Worm (Caenorhabditis elegans) whole organism, young adult: ENCODE measurements around the gene pro-3.
"Not testable (repeated sequence)": the region's sequence is repeated elsewhere in the genome, so short reads cannot be mapped to it uniquely, and the experiment has no call there.

Source experiments
- B0261.1 ChIP-seq: sonication (generic microtip); optimal IDR thresholded peaks from 2 replicates; lab custom pipeline; 2016; ENCODE audit warnings: mild to moderate bottlenecking, missing genetic modification characterization, moderate library complexity, missing compliant biosample characterization
- C06A6.2 ChIP-seq: fragments of 200-800 bp; sonication (Bioruptor generic); conservative IDR thresholded peaks from 2 replicates; pipeline ENCODE4 v1.3.6; 2022; ENCODE audit warnings: missing genetic modification characterization, missing compliant biosample characterization
- F22D6.2 ChIP-seq: sonication (generic microtip); optimal IDR thresholded peaks from 2 replicates; lab custom pipeline; 2016; ENCODE audit warnings: mild to moderate bottlenecking, missing genetic modification characterization, missing compliant biosample characterization
- F33H1.4 ChIP-seq: fragments of 200-800 bp; sonication (Bioruptor generic); IDR thresholded peaks from 2 replicates; pipeline ENCODE4 v1.3.6; 2022; ENCODE audit warnings: missing genetic modification reagents, missing genetic modification characterization, missing compliant biosample characterization
- F49E8.2 ChIP-seq: sonication (generic microtip); optimal IDR thresholded peaks from 3 replicates; lab custom pipeline; 2017; ENCODE audit warnings: missing genetic modification characterization, mild to moderate bottlenecking, missing compliant biosample characterization, antibody characterized with exemption, moderate library complexity; ENCODE audit not compliant: insufficient read depth
- F57C9.4 ChIP-seq: sonication (generic microtip); optimal IDR thresholded peaks from 2 replicates; lab custom pipeline; 2017; ENCODE audit warnings: mild to moderate bottlenecking, missing genetic modification characterization, missing compliant biosample characterization
- K11D2.4 ChIP-seq: fragments of 200-800 bp; sonication (Bioruptor generic); IDR thresholded peaks from 2 replicates; pipeline ENCODE4 v1.3.6; 2022; ENCODE audit warnings: missing genetic modification reagents, missing genetic modification characterization, missing compliant biosample characterization
- K12H6.12 ChIP-seq: fragments of 200-800 bp; sonication (Bioruptor generic); optimal IDR thresholded peaks from 2 replicates; lab custom pipeline; 2018; ENCODE audit warnings: mild to moderate bottlenecking, missing genetic modification characterization, missing compliant biosample characterization
- Y67H2A.10 ChIP-seq: fragments of 200-800 bp; sonication (Bioruptor generic); conservative IDR thresholded peaks from 2 replicates; pipeline ENCODE4 v1.3.6; 2022; ENCODE audit warnings: missing genetic modification reagents, missing genetic modification characterization, missing compliant biosample characterization
- akir-1 ChIP-seq: fragments of 200-800 bp; sonication (Bioruptor generic); optimal IDR thresholded peaks from 2 replicates; lab custom pipeline; 2018; ENCODE audit warnings: mild to moderate bottlenecking, missing genetic modification characterization, moderate library complexity, missing compliant biosample characterization
- ama-1 ChIP-seq, 3 experiments: fragments of 150-350 bp in 1 of 3; sonication (generic microtip) in 2 of 3; optimal IDR thresholded peaks; 2 replicates each; lab custom pipeline; 2014 to 2018; ENCODE audit warnings: missing biosample characterization in 2 of 3, missing genetic modification characterization in 2 of 3, missing genetic modification reagents in 2 of 3
- attf-5 ChIP-seq: fragments of 200-800 bp; sonication (Bioruptor generic); optimal IDR thresholded peaks from 2 replicates; lab custom pipeline; 2018; ENCODE audit warnings: mild to moderate bottlenecking, missing genetic modification characterization, missing compliant biosample characterization
- bed-2 ChIP-seq: fragments of 200-800 bp; sonication (Bioruptor generic); IDR thresholded peaks from 2 replicates; pipeline ENCODE4 v1.3.6; 2022; ENCODE audit warnings: missing genetic modification reagents, missing genetic modification characterization, missing compliant biosample characterization
- ccch-3 ChIP-seq: fragments of 200-800 bp; sonication (Bioruptor generic); optimal IDR thresholded peaks from 2 replicates; lab custom pipeline; 2018; ENCODE audit warnings: mild to moderate bottlenecking, missing genetic modification characterization, missing compliant biosample characterization
- ceh-27 ChIP-seq: fragments of 200-800 bp; sonication (Bioruptor generic); optimal IDR thresholded peaks from 2 replicates; lab custom pipeline; 2018; ENCODE audit warnings: mild to moderate bottlenecking, missing genetic modification characterization, moderate library complexity, missing compliant biosample characterization
- efl-1 ChIP-seq: fragments of 150-350 bp; optimal IDR thresholded peaks from 2 replicates; lab custom pipeline; 2014; ENCODE audit warnings: missing biosample characterization, missing genetic modification reagents, missing genetic modification characterization
- egl-44 ChIP-seq: fragments of 200-800 bp; sonication (Bioruptor generic); IDR thresholded peaks from 2 replicates; pipeline ENCODE4 v1.3.6; 2022; ENCODE audit warnings: missing genetic modification reagents, missing genetic modification characterization, missing compliant biosample characterization
- ekl-4 ChIP-seq: fragments of 200-800 bp; sonication (Bioruptor generic); IDR thresholded peaks from 2 replicates; pipeline ENCODE4 v1.3.6; 2022; ENCODE audit warnings: missing genetic modification reagents, missing genetic modification characterization, missing compliant biosample characterization
- ets-4 ChIP-seq: fragments of 200-800 bp; sonication (Bioruptor generic); optimal IDR thresholded peaks from 2 replicates; lab custom pipeline; 2018; ENCODE audit warnings: mild to moderate bottlenecking, missing genetic modification characterization, missing compliant biosample characterization
- hmg-20 ChIP-seq: fragments of 200-800 bp; sonication (Bioruptor generic); IDR thresholded peaks from 2 replicates; pipeline ENCODE4 v1.3.6; 2022; ENCODE audit warnings: missing genetic modification reagents, missing genetic modification characterization, missing compliant biosample characterization
- let-607 ChIP-seq, 2 experiments: fragments of 200-800 bp in 1 of 2; sonication (Bioruptor generic) in 1 of 2; sonication (generic microtip) in 1 of 2; optimal IDR thresholded peaks; 2 replicates each; lab custom pipeline; 2016 to 2018; ENCODE audit warnings: mild to moderate bottlenecking in 2 of 2, missing compliant biosample characterization in 2 of 2, missing genetic modification characterization in 2 of 2, moderate library complexity in 2 of 2, missing genotype in 1 of 2
- lin-35 ChIP-seq, 3 experiments: fragments of 150-350 bp in 2 of 3; sonication (generic microtip) in 1 of 3; optimal IDR thresholded peaks; 2 replicates each; lab custom pipeline; 2014 to 2018; ENCODE audit warnings: missing biosample characterization in 3 of 3, missing genetic modification characterization in 3 of 3, missing genetic modification reagents in 3 of 3
- lsy-27 ChIP-seq: sonication (generic microtip); optimal IDR thresholded peaks from 2 replicates; lab custom pipeline; 2017; ENCODE audit warnings: missing genetic modification characterization, mild to moderate bottlenecking, missing compliant biosample characterization, antibody characterized with exemption, missing genotype, borderline replicate concordance; ENCODE audit not compliant: insufficient read depth
- madf-3 ChIP-seq: fragments of 200-800 bp; sonication (Bioruptor generic); IDR thresholded peaks from 2 replicates; pipeline ENCODE4 v1.3.6; 2022; ENCODE audit warnings: missing genetic modification reagents, missing genetic modification characterization, missing compliant biosample characterization
- mcd-1 ChIP-seq: fragments of 200-800 bp; sonication (Bioruptor generic); IDR thresholded peaks from 2 replicates; pipeline ENCODE4 v1.3.6; 2022; ENCODE audit warnings: missing genetic modification reagents, missing genetic modification characterization, missing compliant biosample characterization
- mes-4 ChIP-seq: sonication (generic microtip); optimal IDR thresholded peaks from 2 replicates; lab custom pipeline; 2016; ENCODE audit warnings: missing genotype, missing genetic modification characterization, missing compliant biosample characterization
- nfya-2 ChIP-seq: fragments of 200-800 bp; sonication (Bioruptor generic); IDR thresholded peaks from 2 replicates; pipeline ENCODE4 v1.3.6; 2022; ENCODE audit warnings: missing genetic modification reagents, missing genetic modification characterization, missing compliant biosample characterization
- nfyb-1 ChIP-seq: fragments of 200-800 bp; sonication (Bioruptor generic); IDR thresholded peaks from 2 replicates; pipeline ENCODE4 v1.3.6; 2022; ENCODE audit warnings: missing genetic modification reagents, missing genetic modification characterization, missing compliant biosample characterization
- rcor-1 ChIP-seq: fragments of 200-800 bp; sonication (Bioruptor generic); IDR thresholded peaks from 2 replicates; pipeline ENCODE4 v1.3.6; 2022; ENCODE audit warnings: missing genetic modification reagents, missing genetic modification characterization, missing compliant biosample characterization
- snpc-4 ChIP-seq, 5 experiments: fragments of 150-350 bp in 1 of 5; sonication (generic microtip) in 4 of 5; optimal IDR thresholded peaks; 2 replicates each; lab custom pipeline; 2014 to 2018; ENCODE audit warnings: missing genetic modification characterization in 5 of 5, missing biosample characterization in 3 of 5, antibody characterized with exemption in 2 of 5, mild to moderate bottlenecking in 2 of 5, missing compliant biosample characterization in 2 of 5, missing genotype in 2 of 5, moderate library complexity in 2 of 5, missing genetic modification reagents in 1 of 5
- somi-1 ChIP-seq: fragments of 200-800 bp; sonication (Bioruptor generic); optimal IDR thresholded peaks from 2 replicates; lab custom pipeline; 2018; ENCODE audit warnings: mild to moderate bottlenecking, missing genetic modification characterization, missing compliant biosample characterization
- unc-62 ChIP-seq: fragments of 150-350 bp; optimal IDR thresholded peaks from 2 replicates; lab custom pipeline; 2014; ENCODE audit warnings: missing biosample characterization, missing genetic modification reagents, missing genetic modification characterization
- ztf-18 ChIP-seq: sonication (generic microtip); optimal IDR thresholded peaks from 2 replicates; lab custom pipeline; 2016; ENCODE audit warnings: missing genotype, mild to moderate bottlenecking, missing genetic modification characterization, missing compliant biosample characterization
- ztf-28 ChIP-seq: fragments of 200-800 bp; sonication (Bioruptor generic); IDR thresholded peaks from 2 replicates; pipeline ENCODE4 v1.3.6; 2022; ENCODE audit warnings: missing genetic modification reagents, missing genetic modification characterization, missing compliant biosample characterization
- ztf-6 ChIP-seq: fragments of 200-800 bp; sonication (Bioruptor generic); IDR thresholded peaks from 2 replicates; pipeline ENCODE4 v1.3.6; 2022; ENCODE audit warnings: missing genetic modification reagents, missing genetic modification characterization, missing compliant biosample characterization

The pro-3 gene

DNA sequence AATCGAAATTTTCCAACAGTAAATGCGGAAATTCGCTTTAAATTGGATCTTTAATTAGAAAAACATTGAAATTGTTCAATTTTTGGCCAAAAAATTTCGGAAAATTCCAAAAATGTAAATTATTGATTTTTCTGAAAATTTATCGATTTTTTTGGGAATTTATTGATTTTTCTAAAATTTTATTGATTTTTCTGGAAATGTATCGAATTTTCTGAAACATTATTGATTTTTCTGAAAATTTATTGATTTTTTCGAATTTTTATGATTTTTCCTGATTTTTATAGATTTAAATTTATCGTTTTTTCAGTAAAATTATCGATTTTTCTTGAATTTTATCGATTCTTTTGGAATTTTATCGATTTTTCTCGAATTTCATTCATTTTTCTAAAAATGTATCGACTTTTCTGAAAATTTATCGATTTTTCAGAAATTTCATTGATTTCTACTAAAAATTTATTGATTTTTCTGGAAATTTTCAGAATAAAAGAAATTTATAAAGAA is 1.3 kb downstream of the pro-3 start:
- TF ChIP-seq bed-2 (GFP tag; lab: Robert Waterston, UW) (no peak), lsy-27 (tag; lab: Kevin White, UChicago) (no peak), F57C9.4 (tag; lab: Kevin White, UChicago) (no peak), Y67H2A.10 (GFP tag; lab: Robert Waterston, UW) (no peak), mes-4 (tag; lab: Kevin White, UChicago) (no peak), somi-1 (GFP tag; lab: Kevin White, UChicago) (no peak), ets-4 (GFP tag; lab: Kevin White, UChicago) (no peak), ztf-6 (GFP tag; lab: Robert Waterston, UW) (no peak), nfyb-1 (GFP tag; lab: Robert Waterston, UW) (no peak), K11D2.4 (GFP tag; lab: Robert Waterston, UW) (no peak), K12H6.12 (tag; lab: Kevin White, UChicago) (no peak), F22D6.2 (tag; lab: Kevin White, UChicago) (no peak)

DNA sequence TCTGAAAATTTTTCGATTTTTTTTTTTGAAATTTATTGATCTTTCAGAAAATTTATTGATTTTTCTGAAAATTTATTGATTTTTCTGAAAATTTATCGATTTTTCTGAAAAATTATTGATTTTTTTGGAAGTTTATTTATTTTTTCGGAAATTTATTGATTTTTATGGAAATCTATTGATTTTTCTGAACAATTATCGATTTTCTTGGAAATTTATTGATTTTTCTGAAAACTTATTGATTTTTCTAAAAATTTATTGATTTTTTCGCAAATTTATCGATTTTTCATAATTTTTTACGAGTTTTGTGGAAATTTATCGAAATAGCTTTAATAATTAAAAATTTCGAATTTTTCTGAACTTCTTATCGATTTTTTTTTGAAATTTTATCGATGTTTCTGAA is 11.1 kb downstream of the pro-3 start:
- TF ChIP-seq nfya-2: no peak
- TF ChIP-seq attf-5 (GFP tag; lab: Kevin White, UChicago): no peak
- no peak for TF ChIP-seq ama-1 (optimal IDR thresholded peaks at IDR 0.05; lab: Kevin White, UChicago)
- TF ChIP-seq ama-1 (GFP tag; optimal IDR thresholded peaks at IDR 0.05; lab: Kevin White, UChicago): no peak
- TF ChIP-seq efl-1: no peak
- no peak for TF ChIP-seq lin-35 (GFP tag; optimal IDR thresholded peaks at IDR 0.05; lab: Kevin White, UChicago)
- no peak for TF ChIP-seq hmg-20 (GFP tag; lab: Robert Waterston, UW)
- TF ChIP-seq F57C9.4 (tag; lab: Kevin White, UChicago): no peak
- TF ChIP-seq ztf-18 (tag; lab: Kevin White, UChicago): no peak
- TF ChIP-seq ccch-3 (GFP tag; lab: Kevin White, UChicago): no peak
- no peak for TF ChIP-seq ets-4 (GFP tag; lab: Kevin White, UChicago)
- no peak for TF ChIP-seq mcd-1 (GFP tag; lab: Robert Waterston, UW)
- TF ChIP-seq K11D2.4 (GFP tag; lab: Robert Waterston, UW): no peak
- no peak for TF ChIP-seq madf-3 (GFP tag; lab: Robert Waterston, UW)
- no peak for TF ChIP-seq snpc-4 (GFP tag; optimal IDR thresholded peaks at IDR 0.05; lab: Kevin White, UChicago)
- TF ChIP-seq snpc-4 (tag; optimal IDR thresholded peaks at IDR 0.05; lab: Kevin White, UChicago): no peak
- TF ChIP-seq unc-62: no peak
- TF ChIP-seq F49E8.2 (tag; lab: Kevin White, UChicago): no peak
- TF ChIP-seq C06A6.2 (GFP tag; lab: Robert Waterston, UW): no peak
- TF ChIP-seq ekl-4 (GFP tag; lab: Robert Waterston, UW): no peak

DNA sequence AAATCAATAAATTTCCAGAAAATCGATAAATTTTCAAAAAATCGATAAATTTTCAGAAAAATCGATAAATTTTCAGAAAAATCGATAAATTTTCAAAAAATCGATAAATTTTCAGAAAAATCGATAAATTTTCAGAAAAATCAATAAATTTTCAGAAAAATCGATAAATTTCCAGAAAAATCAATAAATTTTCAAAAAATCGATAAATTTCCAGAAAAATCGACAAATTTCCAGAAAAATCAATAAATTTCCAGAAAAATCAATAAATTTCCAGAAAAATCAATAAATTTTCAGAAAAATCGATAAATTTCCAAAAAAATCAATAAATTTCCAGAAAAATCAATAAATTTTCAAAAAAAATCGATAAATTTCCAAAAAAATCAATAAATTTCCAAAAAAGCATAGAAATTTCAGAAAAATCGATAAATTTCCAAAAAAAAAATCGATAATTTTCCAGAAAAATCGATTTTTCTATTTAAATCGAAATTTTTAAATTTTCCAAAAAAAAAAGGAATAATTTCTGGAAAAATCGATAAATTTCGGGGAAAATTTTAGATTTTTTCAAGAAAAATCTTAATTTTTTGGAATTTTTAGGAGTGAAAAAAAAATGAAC is 16.5 kb downstream of the pro-3 start, which contains the start of gene zhp-4:
Gene zhp-4 (minus strand): TSS at position 198 of the 613 bp plus-strand sequence.
- TF ChIP-seq ceh-27 (GFP tag; lab: Kevin White, UChicago); let-607 (tag; optimal IDR thresholded peaks at IDR 0.05; lab: Kevin White, UChicago); ztf-28 (GFP tag; lab: Robert Waterston, UW): not testable (repeated sequence)

DNA sequence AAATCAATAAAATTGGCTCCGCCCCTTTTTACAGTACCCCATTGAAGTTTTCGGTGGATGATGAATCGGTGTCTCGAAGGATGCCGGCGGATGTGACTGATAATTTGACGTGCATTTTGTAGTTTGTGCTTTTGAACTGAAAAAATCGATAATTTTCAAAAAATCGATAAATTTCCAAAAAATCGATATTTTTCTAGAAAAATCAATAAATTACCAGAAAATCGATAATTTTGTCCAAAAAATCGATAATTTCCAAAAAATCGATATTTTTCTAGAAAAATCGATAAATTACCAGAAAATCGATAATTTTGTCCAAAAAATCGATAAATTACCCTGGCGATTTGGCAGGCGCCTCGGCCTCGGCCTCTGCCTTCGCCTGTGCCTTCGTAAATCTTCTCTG is 18.7 kb downstream of the pro-3 start:
- TF ChIP-seq F33H1.4 (GFP tag; lab: Robert Waterston, UW) (no peak), egl-44 (GFP tag; lab: Robert Waterston, UW) (no peak), akir-1 (GFP tag; lab: Kevin White, UChicago) (no peak), rcor-1 (GFP tag; lab: Robert Waterston, UW) (no peak), B0261.1 (no peak), F49E8.2 (tag; lab: Kevin White, UChicago) (no peak)
